Fruit fly (Drosophila melanogaster): ENCODE results near the gene CG42489.

DNA sequence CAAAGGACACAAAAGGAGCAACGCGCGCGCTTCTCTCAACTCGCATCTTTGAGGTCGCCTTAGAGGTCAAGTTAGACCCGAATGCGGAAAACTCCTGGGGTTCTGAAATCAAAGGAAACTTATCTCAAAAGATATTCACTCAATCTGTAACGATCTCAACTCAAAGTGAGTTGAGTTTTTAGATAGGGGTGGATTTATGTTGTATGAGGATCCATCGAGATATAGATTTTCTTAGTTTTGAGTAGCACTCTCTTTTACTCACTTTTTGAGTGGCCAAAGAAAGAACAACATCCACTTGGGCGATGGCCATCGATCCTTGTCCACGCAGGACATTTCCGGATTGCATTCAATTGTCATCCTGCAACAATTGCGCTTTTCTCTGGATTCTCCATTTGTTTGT is 26.0 kb upstream of the CG42489 start:
- no peak for TF ChIP-seq psq (optimal IDR thresholded peaks at IDR 0.05)
- TF ChIP-seq usp (GFP tag; optimal IDR thresholded peaks at IDR 0.05) = no peak
- TF ChIP-seq Dll (optimal IDR thresholded peaks at IDR 0.05) = no peak
- TF ChIP-seq CG8478 (optimal IDR thresholded peaks at IDR 0.05) = no peak
